Worm (Caenorhabditis elegans) whole organism, L3 larva: ENCODE measurements around the gene clec-137.

ENCODE experiments used
- R02D3.7 ChIP-seq: fragments of 150-350 bp; optimal IDR thresholded peaks from 2 replicates; lab custom pipeline; 2014; ENCODE audit warnings: missing biosample characterization, missing genetic modification characterization
- aly-2 ChIP-seq: fragments of 150-350 bp; optimal IDR thresholded peaks from 2 replicates; lab custom pipeline; 2014; ENCODE audit warnings: missing biosample characterization, missing genetic modification characterization
- ama-1 ChIP-seq: fragments of 150-350 bp; optimal IDR thresholded peaks from 2 replicates; lab custom pipeline; 2018
- ceh-28 ChIP-seq: fragments of 150-350 bp; optimal IDR thresholded peaks from 2 replicates; lab custom pipeline; 2014; ENCODE audit warnings: missing biosample characterization, missing genetic modification reagents, missing genetic modification characterization
- ceh-82 ChIP-seq: fragments of 150-350 bp; optimal IDR thresholded peaks from 2 replicates; lab custom pipeline; 2014; ENCODE audit warnings: missing biosample characterization, missing genetic modification characterization
- ceh-9 ChIP-seq: sonication (generic microtip); optimal IDR thresholded peaks from 2 replicates; lab custom pipeline; 2018; ENCODE audit warnings: missing biosample characterization, missing genetic modification characterization
- egl-5 ChIP-seq: fragments of 150-350 bp; optimal IDR thresholded peaks from 2 replicates; lab custom pipeline; 2017; ENCODE audit warnings: missing biosample characterization, missing genetic modification reagents, missing genetic modification characterization, inconsistent platforms
- elt-2 ChIP-seq: sonication (generic microtip); optimal IDR thresholded peaks from 2 replicates; lab custom pipeline; 2016; ENCODE audit warnings: missing genetic modification reagents, mild to moderate bottlenecking, missing genetic modification characterization, missing compliant biosample characterization
- elt-3 ChIP-seq, 3 experiments: fragments of 150-350 bp in 1 of 3; sonication (generic microtip) in 2 of 3; optimal IDR thresholded peaks; 2 replicates in 2 of 3; 4 replicates in 1 of 3; lab custom pipeline; 2014 to 2017; ENCODE audit warnings: missing biosample characterization in 3 of 3, missing genetic modification characterization in 3 of 3
- fkh-10 ChIP-seq: sonication (generic microtip); optimal IDR thresholded peaks from 2 replicates; lab custom pipeline; 2017; ENCODE audit warnings: missing biosample characterization, missing genetic modification reagents, missing genetic modification characterization
- fkh-2 ChIP-seq: fragments of 150-350 bp; optimal IDR thresholded peaks from 2 replicates; lab custom pipeline; 2014; ENCODE audit warnings: missing biosample characterization, missing genetic modification reagents, missing genetic modification characterization
- hmg-11 ChIP-seq: sonication (generic microtip); optimal IDR thresholded peaks from 2 replicates; lab custom pipeline; 2016; ENCODE audit warnings: missing genetic modification characterization, missing compliant biosample characterization
- jun-1 ChIP-seq: fragments of 150-350 bp; optimal IDR thresholded peaks from 2 replicates; lab custom pipeline; 2014; ENCODE audit warnings: missing biosample characterization, missing genetic modification reagents, missing genetic modification characterization
- lin-15B ChIP-seq: fragments of 150-350 bp; optimal IDR thresholded peaks from 2 replicates; lab custom pipeline; 2014; ENCODE audit warnings: missing biosample characterization, missing genetic modification characterization
- lin-39 ChIP-seq: fragments of 150-350 bp; optimal IDR thresholded peaks from 2 replicates; lab custom pipeline; 2018; ENCODE audit warnings: missing biosample characterization, missing genetic modification reagents, missing genetic modification characterization
- lsy-12 ChIP-seq: sonication (generic microtip); optimal IDR thresholded peaks from 2 replicates; lab custom pipeline; 2016; ENCODE audit warnings: mild to moderate bottlenecking, missing genetic modification characterization, missing compliant biosample characterization
- mdl-1 ChIP-seq: fragments of 150-350 bp; optimal IDR thresholded peaks from 2 replicates; lab custom pipeline; 2014; ENCODE audit warnings: missing biosample characterization, missing genetic modification characterization
- nfya-1 ChIP-seq: sonication (generic microtip); optimal IDR thresholded peaks from 2 replicates; lab custom pipeline; 2017; ENCODE audit warnings: missing genetic modification characterization, mild to moderate bottlenecking, missing compliant biosample characterization, antibody characterized with exemption, moderate library complexity; ENCODE audit not compliant: insufficient read depth
- nhr-11 ChIP-seq: fragments of 150-350 bp; optimal IDR thresholded peaks from 2 replicates; lab custom pipeline; 2014; ENCODE audit warnings: missing biosample characterization, missing genetic modification characterization
- nhr-12 ChIP-seq: fragments of 150-350 bp; optimal IDR thresholded peaks from 2 replicates; lab custom pipeline; 2014; ENCODE audit warnings: missing biosample characterization, missing genetic modification characterization
- nhr-23 ChIP-seq: fragments of 150-350 bp; optimal IDR thresholded peaks from 2 replicates; lab custom pipeline; 2014; ENCODE audit warnings: missing biosample characterization, missing genetic modification reagents, missing genetic modification characterization
- nhr-25 ChIP-seq: sonication (generic microtip); optimal IDR thresholded peaks from 2 replicates; lab custom pipeline; 2017; ENCODE audit warnings: missing biosample characterization, missing genetic modification characterization
- nhr-43 ChIP-seq: sonication (generic microtip); optimal IDR thresholded peaks from 2 replicates; lab custom pipeline; 2016; ENCODE audit warnings: mild to moderate bottlenecking, missing genetic modification characterization, missing compliant biosample characterization; ENCODE audit not compliant: poor library complexity, severe bottlenecking
- nhr-76 ChIP-seq: fragments of 150-350 bp; sonication (generic microtip); optimal IDR thresholded peaks from 5 replicates; lab custom pipeline; 2014; ENCODE audit warnings: missing biosample characterization, missing genetic modification characterization
- nhr-77 ChIP-seq: fragments of 150-350 bp; optimal IDR thresholded peaks from 2 replicates; lab custom pipeline; 2014; ENCODE audit warnings: missing biosample characterization, missing genetic modification characterization
- pha-4 ChIP-seq: fragments of 150-350 bp; optimal IDR thresholded peaks from 2 replicates; lab custom pipeline; 2014; ENCODE audit warnings: missing biosample characterization, missing genetic modification reagents, missing genetic modification characterization
- pqm-1 ChIP-seq: fragments of 150-350 bp; optimal IDR thresholded peaks from 2 replicates; lab custom pipeline; 2017; ENCODE audit warnings: missing biosample characterization, missing genetic modification characterization, inconsistent platforms
- sea-2 ChIP-seq: fragments of 150-350 bp; sonication (generic microtip); optimal IDR thresholded peaks from 4 replicates; lab custom pipeline; 2014; ENCODE audit warnings: missing biosample characterization, missing genetic modification reagents, missing genetic modification characterization
- skn-1 ChIP-seq: fragments of 150-350 bp; optimal IDR thresholded peaks from 2 replicates; lab custom pipeline; 2014; ENCODE audit warnings: missing biosample characterization, missing genetic modification characterization
- snpc-4 ChIP-seq: fragments of 150-350 bp; optimal IDR thresholded peaks from 2 replicates; lab custom pipeline; 2014; ENCODE audit warnings: missing biosample characterization, missing genetic modification characterization
- unc-39 ChIP-seq: sonication (generic microtip); optimal IDR thresholded peaks from 4 replicates; lab custom pipeline; 2017; ENCODE audit warnings: missing biosample characterization, missing genetic modification characterization
- unc-62 ChIP-seq: fragments of 150-350 bp; sonication (generic microtip); optimal IDR thresholded peaks from 4 replicates; lab custom pipeline; 2014; ENCODE audit warnings: missing biosample characterization, missing genetic modification reagents, missing genetic modification characterization
- zag-1 ChIP-seq: fragments of 150-350 bp; optimal IDR thresholded peaks from 2 replicates; lab custom pipeline; 2014; ENCODE audit warnings: missing biosample characterization, missing genetic modification characterization
- ztf-11 ChIP-seq: fragments of 150-350 bp; optimal IDR thresholded peaks from 2 replicates; lab custom pipeline; 2014; ENCODE audit warnings: missing biosample characterization, missing genetic modification characterization
- ztf-4 ChIP-seq: fragments of 150-350 bp; optimal IDR thresholded peaks from 2 replicates; lab custom pipeline; 2014; ENCODE audit warnings: missing biosample characterization, missing genetic modification characterization

clec-137 gene

DNA sequence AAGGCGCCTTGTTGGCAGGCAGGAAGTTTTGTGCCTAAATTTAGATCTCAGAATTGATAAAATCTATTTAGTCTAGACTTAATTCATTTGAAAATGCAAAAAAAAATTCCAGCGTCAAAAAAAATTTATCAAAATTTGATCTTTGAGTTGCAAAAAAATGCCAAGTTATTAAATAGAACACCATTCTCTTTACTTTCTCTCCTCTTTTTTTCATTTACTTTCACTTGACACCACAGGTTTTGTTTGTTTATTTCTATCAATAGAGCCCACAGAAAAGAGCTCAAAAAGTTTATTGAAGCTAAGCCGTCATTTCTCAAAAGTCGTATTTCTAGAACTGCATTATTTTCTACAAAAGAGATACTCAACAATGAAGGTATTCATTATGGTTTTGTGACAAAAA lies 5.2 kb downstream of the clec-137 start, which contains the start of gene pqn-35:
pqn-35 (plus strand) TSS at position 301 of the 400 bp plus-strand sequence.
- no peak for TF ChIP-seq aly-2
- peak; percentile 43 for TF ChIP-seq pha-4 (tag; lab: Kevin White, UChicago)
- TF ChIP-seq lsy-12 (tag; lab: Kevin White, UChicago) = no peak
- TF ChIP-seq, all 47 proteins: peak for 1

DNA sequence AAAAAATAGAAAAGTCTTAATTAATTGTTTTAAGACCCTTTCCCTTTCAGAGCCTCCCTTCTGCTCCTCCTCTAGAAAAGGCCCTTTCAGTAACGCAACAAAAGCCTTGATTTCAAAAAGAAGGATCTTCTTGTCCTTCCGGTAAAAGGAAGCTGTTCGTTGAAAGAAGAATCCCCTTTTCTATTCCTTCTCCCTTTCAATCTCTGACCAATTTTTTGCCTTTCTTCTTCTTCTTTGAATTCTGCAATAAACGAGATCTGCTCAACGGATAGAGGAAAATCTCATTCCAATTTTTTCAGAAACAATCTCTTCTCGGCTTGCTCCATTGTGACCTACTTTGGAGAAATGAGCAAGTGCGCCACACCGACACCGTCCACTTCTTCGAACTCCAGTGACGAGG lies 9.8 kb downstream of the clec-137 start, which contains the start of gene F35D11.3:
F35D11.3 (plus strand) TSS at position 300 of the 400 bp plus-strand sequence.
- TF ChIP-seq elt-2 (tag; lab: Kevin White, UChicago) = no peak
- peak; percentile 63 for TF ChIP-seq fkh-10 (GFP tag; lab: Kevin White, UChicago)
- TF ChIP-seq, all 47 proteins: peak for 1

- TF ChIP-seq pqm-1 (tag; lab: Kevin White, UChicago) = peak; percentile 40
- no peak for TF ChIP-seq elt-3 (tag; optimal IDR thresholded peaks at IDR 0.05; lab: Kevin White, UChicago)
- peak; percentile 87 for TF ChIP-seq fkh-10 (GFP tag; lab: Kevin White, UChicago)
- TF ChIP-seq unc-39 = no peak
- no peak for TF ChIP-seq sea-2 (GFP tag; lab: Kevin White, UChicago)
- TF ChIP-seq nhr-77 (tag; lab: Kevin White, UChicago) = no peak
- TF ChIP-seq skn-1 (tag; lab: Kevin White, UChicago) = no peak
- no peak for TF ChIP-seq unc-62 (GFP tag; lab: Kevin White, UChicago)
- TF ChIP-seq lin-39 (tag; lab: Kevin White, UChicago) = no peak
- no peak for TF ChIP-seq ztf-11 (tag; lab: Kevin White, UChicago)
- TF ChIP-seq egl-5 (tag; lab: Kevin White, UChicago) = no peak
- peak; percentile 79 for TF ChIP-seq pha-4 (tag; lab: Kevin White, UChicago)
- no peak for TF ChIP-seq nhr-12 (tag; lab: Kevin White, UChicago)
- TF ChIP-seq R02D3.7 (tag; lab: Kevin White, UChicago) = no peak
- peak; percentile 37 for TF ChIP-seq elt-2 (tag; lab: Kevin White, UChicago)
- no peak for TF ChIP-seq ceh-9 (tag; lab: Kevin White, UChicago)
- TF ChIP-seq, all 47 proteins: peak for 4
These were observed 11.1 kb downstream of the clec-137 start for ce11 chrII:4606687-4607297.

ce11 chrII:4604680-4605079 lies 13.2 kb downstream of the clec-137 start:
- TF ChIP-seq pqm-1 (tag; lab: Kevin White, UChicago) (no peak), zag-1 (tag; lab: Kevin White, UChicago) (no peak), nhr-43 (no peak), ceh-82 (tag; lab: Kevin White, UChicago) (no peak), fkh-2 (no peak), nfya-1 (tag; lab: Kevin White, UChicago) (no peak), lsy-12 (tag; lab: Kevin White, UChicago) (no peak)
- TF ChIP-seq, all 47 proteins: peak for 0

ce11 chrII:4604149-4604548 lies 13.7 kb downstream of the clec-137 start:
- TF ChIP-seq ztf-4 (no peak), ceh-28 (peak; percentile 31), elt-2 (tag; lab: Kevin White, UChicago) (peak; percentile 93), jun-1 (tag; lab: Kevin White, UChicago) (peak; percentile 50), pqm-1 (tag; lab: Kevin White, UChicago) (peak; percentile 97), nfya-1 (tag; lab: Kevin White, UChicago) (no peak), pha-4 (tag; lab: Kevin White, UChicago) (peak; percentile 54), elt-3 (tag; optimal IDR thresholded peaks at IDR 0.05; lab: Kevin White, UChicago) (no peak), fkh-10 (GFP tag; lab: Kevin White, UChicago) (no peak)

ce11 chrII:4603035-4603434 lies 14.9 kb downstream of the clec-137 start, which contains the start of gene F35D11.4:
F35D11.4 (plus strand) TSS chrII:4603427.
- TF ChIP-seq ceh-28 (peak; percentile 13), lsy-12 (tag; lab: Kevin White, UChicago) (peak; percentile 88), mdl-1 (no peak), nfya-1 (tag; lab: Kevin White, UChicago) (peak; percentile 73), nhr-25 (tag; lab: Kevin White, UChicago) (peak; percentile 60), fkh-2 (no peak), hmg-11 (peak; percentile 36), lin-15B (tag; lab: Kevin White, UChicago) (peak; percentile 89), pha-4 (tag; lab: Kevin White, UChicago) (peak; percentile 72), egl-5 (tag; lab: Kevin White, UChicago) (peak; percentile 56), elt-2 (tag; lab: Kevin White, UChicago) (peak; percentile 60), skn-1 (tag; lab: Kevin White, UChicago) (peak; percentile 43), nhr-76 (tag; lab: Kevin White, UChicago) (no peak), nhr-43 (peak; percentile 92), ceh-9 (tag; lab: Kevin White, UChicago) (no peak), snpc-4 (tag; lab: Kevin White, UChicago) (peak; percentile 81), sea-2 (GFP tag; lab: Kevin White, UChicago) (no peak), zag-1 (tag; lab: Kevin White, UChicago) (no peak), nhr-11 (tag; lab: Kevin White, UChicago) (no peak), R02D3.7 (tag; lab: Kevin White, UChicago) (peak; percentile 41), jun-1 (tag; lab: Kevin White, UChicago) (peak; percentile 27), elt-3 (tag; optimal IDR thresholded peaks at IDR 0.05; lab: Kevin White, UChicago) (no peak), unc-39 (no peak), nhr-23 (tag; lab: Kevin White, UChicago) (peak; percentile 74), pqm-1 (tag; lab: Kevin White, UChicago) (peak; percentile 62), fkh-10 (GFP tag; lab: Kevin White, UChicago) (no peak), lin-39 (tag; lab: Kevin White, UChicago) (peak; percentile 18), ama-1 (no peak)
